Worm (Caenorhabditis elegans): ENCODE data around the gene nhr-221.

DNA sequence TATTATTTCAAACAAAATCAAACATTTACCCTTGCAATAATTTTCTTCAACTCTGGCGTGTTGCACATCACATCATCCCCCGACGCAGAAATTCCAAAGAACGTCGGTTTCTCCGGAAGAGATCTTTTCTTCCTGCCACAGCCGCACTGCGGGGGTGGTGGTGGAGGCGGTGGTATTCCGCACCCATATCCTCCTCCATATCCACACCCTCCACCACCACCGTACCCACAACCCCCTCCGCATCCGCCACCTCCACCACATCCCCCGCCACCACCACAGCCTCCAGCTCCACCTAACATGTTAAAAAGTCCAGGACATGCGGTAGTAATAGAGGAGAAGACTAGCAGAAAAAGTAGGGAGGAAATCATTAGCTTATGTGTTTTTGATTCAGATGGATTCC, 19.7 kb upstream of the nhr-221 start, which contains the start of gene grl-29:
- TF ChIP-seq Y95B8A.8 (GFP tag; IDR thresholded peaks at IDR 0.05), result no peak
- TF ChIP-seq pha-4 (tag; optimal IDR thresholded peaks at IDR 0.05), result no peak
- TF ChIP-seq nfya-1 (tag; optimal IDR thresholded peaks at IDR 0.05; ENCODE audit: borderline replicate concordance, insufficient read depth), result no peak

All from whole organism, young adult.